Worm (Caenorhabditis elegans): ENCODE results near the gene Y55F3BR.1.

DNA sequence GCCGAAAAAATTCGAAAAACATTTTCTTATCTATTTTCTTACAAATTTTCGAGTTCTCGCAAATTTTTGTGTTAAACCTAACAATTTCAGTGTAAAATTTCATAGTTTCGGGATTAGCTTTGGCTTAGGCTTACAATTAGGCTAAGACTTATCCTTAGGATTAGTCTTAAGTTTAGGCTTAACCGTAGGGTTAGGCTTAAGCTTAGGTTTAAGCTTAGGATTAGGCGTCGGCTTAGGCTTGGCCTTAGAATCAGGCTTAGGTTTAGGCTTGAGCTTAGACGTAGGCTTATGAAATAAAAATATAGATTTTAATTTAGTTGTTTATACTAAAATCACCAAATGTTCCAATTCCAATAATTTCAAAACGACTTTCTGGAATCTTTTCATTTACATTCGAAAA is 18.6 kb upstream of the Y55F3BR.1 start:
- TF ChIP-seq tab-1 (GFP tag; IDR thresholded peaks at IDR 0.05): no peak
- no peak for TF ChIP-seq med-1 (GFP tag; optimal IDR thresholded peaks at IDR 0.05; ENCODE audit: insufficient read depth)
- TF ChIP-seq ztf-23 (GFP tag; IDR thresholded peaks at IDR 0.05): no peak
- TF ChIP-seq ref-1 (GFP tag; conservative IDR thresholded peaks at IDR 0.05): no peak
- TF ChIP-seq flt-1 (GFP tag; IDR thresholded peaks at IDR 0.05): no peak
